Worm (Caenorhabditis elegans) whole organism, L1 larva: ENCODE data around the gene F58E6.5.

Source experiments
- lin-35 ChIP-seq, 2 experiments: fragments of 150-350 bp; optimal IDR thresholded peaks; 2 replicates each; lab custom pipeline; 2014; ENCODE audit warnings: missing biosample characterization in 2 of 2, missing genetic modification characterization in 2 of 2, missing genetic modification reagents in 2 of 2
- lir-3 ChIP-seq: sonication (generic microtip); optimal IDR thresholded peaks from 2 replicates; lab custom pipeline; 2016; ENCODE audit warnings: mild to moderate bottlenecking, missing genetic modification characterization, moderate library complexity, missing compliant biosample characterization; ENCODE audit not compliant: poor library complexity
- lsy-2 ChIP-seq, 2 experiments: fragments of 150-350 bp; optimal IDR thresholded peaks; 2 replicates each; lab custom pipeline; 2014; ENCODE audit warnings: missing biosample characterization in 2 of 2, missing genetic modification characterization in 2 of 2
- nhr-11 ChIP-seq: fragments of 150-350 bp; optimal IDR thresholded peaks from 2 replicates; lab custom pipeline; 2014; ENCODE audit warnings: missing biosample characterization, missing genetic modification characterization
- pqm-1 ChIP-seq: sonication (generic microtip); optimal IDR thresholded peaks from 3 replicates; lab custom pipeline; 2017; ENCODE audit warnings: missing biosample characterization, missing genetic modification characterization
- skn-1 ChIP-seq: fragments of 150-350 bp; optimal IDR thresholded peaks from 2 replicates; lab custom pipeline; 2014; ENCODE audit warnings: missing biosample characterization, missing genetic modification characterization
- snpc-4 ChIP-seq: fragments of 150-350 bp; optimal IDR thresholded peaks from 2 replicates; lab custom pipeline; 2014; ENCODE audit warnings: missing biosample characterization, missing genetic modification characterization
- snu-23 ChIP-seq: sonication (generic microtip); optimal IDR thresholded peaks from 2 replicates; lab custom pipeline; 2016; ENCODE audit warnings: missing genetic modification characterization, missing compliant biosample characterization
- ztf-11 ChIP-seq, 2 experiments: sonication (generic microtip); optimal IDR thresholded peaks; 2 replicates each; lab custom pipeline; 2016 to 2017; ENCODE audit warnings: missing genetic modification characterization in 2 of 2, missing biosample characterization in 1 of 2, missing compliant biosample characterization in 1 of 2

DNA sequence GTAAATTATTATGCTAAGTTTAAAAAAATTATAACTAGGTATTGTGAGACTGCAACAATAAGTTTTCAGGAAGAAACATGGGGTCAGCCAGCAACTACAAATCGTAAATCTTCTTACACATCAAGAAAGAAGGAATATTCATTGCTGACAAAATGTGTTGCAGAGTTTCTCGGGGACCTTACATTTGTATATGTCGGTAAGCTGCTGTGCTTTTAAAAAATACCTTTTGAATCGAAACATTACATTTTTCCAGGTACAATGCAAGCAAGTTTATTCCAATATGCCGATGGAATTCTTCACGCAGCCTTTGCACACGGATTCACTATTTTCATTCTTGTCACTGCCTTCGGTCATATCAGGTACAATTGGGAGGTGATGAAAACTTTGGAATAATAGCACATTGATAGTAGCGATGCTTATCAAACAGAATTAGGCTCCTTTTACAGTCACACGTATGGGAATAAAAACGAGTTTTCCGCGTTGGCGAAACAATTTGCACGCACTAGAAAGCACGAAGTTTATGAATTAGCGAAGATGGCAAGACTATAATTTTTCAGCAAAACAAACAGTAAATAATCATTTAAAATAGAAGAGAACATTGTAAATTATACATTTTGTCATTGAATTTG, 16.2 kb downstream of the F58E6.5 start:
- TF ChIP-seq pqm-1 (tag; lab: Kevin White, UChicago) (no peak), lin-35 (GFP tag; optimal IDR thresholded peaks at IDR 0.05; lab: Kevin White, UChicago) (no peak), lsy-2 (tag; optimal IDR thresholded peaks at IDR 0.05; lab: Kevin White, UChicago) (no peak), lir-3 (tag; lab: Kevin White, UChicago) (no peak), ztf-11 (tag; optimal IDR thresholded peaks at IDR 0.05; lab: Kevin White, UChicago) (no peak), snpc-4 (tag; lab: Kevin White, UChicago) (no peak), nhr-11 (tag; lab: Kevin White, UChicago) (no peak), skn-1 (tag; lab: Kevin White, UChicago) (no peak), snu-23 (no peak)
